Worm (Caenorhabditis elegans) whole organism, late embryonic: Measurements from ENCODE around the gene rib-1.

Source experiments
- C08G9.2 ChIP-seq: sonication (generic microtip); optimal IDR thresholded peaks from 2 replicates; lab custom pipeline; 2016; ENCODE audit warnings: mild to moderate bottlenecking, missing genetic modification characterization, moderate library complexity, missing compliant biosample characterization
- C38D4.7 ChIP-seq: fragments of 200-800 bp; sonication (Bioruptor generic); optimal IDR thresholded peaks from 2 replicates; lab custom pipeline; 2018; ENCODE audit warnings: mild to moderate bottlenecking, missing genetic modification characterization, moderate library complexity, missing compliant biosample characterization
- K02D7.2 ChIP-seq: sonication (generic microtip); optimal IDR thresholded peaks from 2 replicates; lab custom pipeline; 2017; ENCODE audit warnings: mild to moderate bottlenecking, missing genetic modification characterization, missing compliant biosample characterization
- K09A11.1 ChIP-seq: sonication (generic microtip); optimal IDR thresholded peaks from 2 replicates; lab custom pipeline; 2017; ENCODE audit warnings: antibody characterized with exemption, mild to moderate bottlenecking, missing genetic modification characterization, missing compliant biosample characterization; ENCODE audit not compliant: insufficient read depth
- Y22D7AL.16 ChIP-seq: sonication (generic microtip); optimal IDR thresholded peaks from 2 replicates; lab custom pipeline; 2016; ENCODE audit warnings: missing genetic modification characterization, missing compliant biosample characterization
- ama-1 ChIP-seq: fragments of 150-350 bp; optimal IDR thresholded peaks from 2 replicates; lab custom pipeline; 2014
- ceh-14 ChIP-seq: sonication (generic microtip); optimal IDR thresholded peaks from 2 replicates; lab custom pipeline; 2016; ENCODE audit warnings: missing genotype, missing genetic modification characterization, missing compliant biosample characterization
- ceh-18 ChIP-seq: sonication (generic microtip); optimal IDR thresholded peaks from 2 replicates; lab custom pipeline; 2016; ENCODE audit warnings: missing genetic modification characterization, missing compliant biosample characterization
- ceh-19 ChIP-seq: fragments of 200-800 bp; sonication (Bioruptor generic); optimal IDR thresholded peaks from 2 replicates; lab custom pipeline; 2018; ENCODE audit warnings: mild to moderate bottlenecking, missing genetic modification characterization, missing compliant biosample characterization
- ceh-22 ChIP-seq: sonication (generic microtip); optimal IDR thresholded peaks from 2 replicates; lab custom pipeline; 2017; ENCODE audit warnings: missing biosample characterization, missing genetic modification characterization
- ceh-24 ChIP-seq: sonication (generic microtip); optimal IDR thresholded peaks from 2 replicates; lab custom pipeline; 2016; ENCODE audit warnings: mild to moderate bottlenecking, missing genetic modification characterization, missing compliant biosample characterization
- ceh-34 ChIP-seq: sonication (generic microtip); optimal IDR thresholded peaks from 2 replicates; lab custom pipeline; 2016; ENCODE audit warnings: mild to moderate bottlenecking, missing genetic modification characterization, missing compliant biosample characterization
- ceh-45 ChIP-seq: fragments of 200-800 bp; sonication (Bioruptor generic); IDR thresholded peaks from 2 replicates; pipeline ENCODE4 v1.3.6; 2022; ENCODE audit warnings: missing genetic modification reagents, missing genetic modification characterization, missing compliant biosample characterization
- ceh-48 ChIP-seq: sonication (generic microtip); optimal IDR thresholded peaks from 2 replicates; lab custom pipeline; 2016; ENCODE audit warnings: missing genetic modification characterization, inconsistent platforms, missing compliant biosample characterization
- ceh-6 ChIP-seq: fragments of 200-800 bp; sonication (Bioruptor generic); optimal IDR thresholded peaks from 2 replicates; lab custom pipeline; 2018; ENCODE audit warnings: mild to moderate bottlenecking, missing genetic modification characterization, missing compliant biosample characterization
- che-1 ChIP-seq: sonication (generic microtip); optimal IDR thresholded peaks from 2 replicates; lab custom pipeline; 2016; ENCODE audit warnings: mild to moderate bottlenecking, missing genetic modification characterization, missing compliant biosample characterization
- dmd-4 ChIP-seq: sonication (generic microtip); optimal IDR thresholded peaks from 2 replicates; lab custom pipeline; 2016; ENCODE audit warnings: borderline replicate concordance, missing genetic modification characterization, missing compliant biosample characterization
- dve-1 ChIP-seq: sonication (generic microtip); optimal IDR thresholded peaks from 2 replicates; lab custom pipeline; 2017; ENCODE audit warnings: antibody characterized with exemption, mild to moderate bottlenecking, missing genetic modification characterization, missing compliant biosample characterization
- elt-2 ChIP-seq: sonication (generic microtip); optimal IDR thresholded peaks from 2 replicates; lab custom pipeline; 2016; ENCODE audit warnings: missing genetic modification reagents, missing genetic modification characterization, missing compliant biosample characterization
- elt-4 ChIP-seq: sonication (generic microtip); optimal IDR thresholded peaks from 2 replicates; lab custom pipeline; 2016; ENCODE audit warnings: missing genetic modification characterization, missing compliant biosample characterization
- eyg-1 ChIP-seq: sonication (generic microtip); optimal IDR thresholded peaks from 2 replicates; lab custom pipeline; 2016; ENCODE audit warnings: missing genotype, missing genetic modification characterization, missing compliant biosample characterization
- fax-1 ChIP-seq: sonication (generic microtip); optimal IDR thresholded peaks from 2 replicates; lab custom pipeline; 2016; ENCODE audit warnings: missing genotype, missing genetic modification characterization, missing compliant biosample characterization
- fkh-10 ChIP-seq: fragments of 150-350 bp; optimal IDR thresholded peaks from 2 replicates; lab custom pipeline; 2014; ENCODE audit warnings: missing biosample characterization, missing genetic modification reagents, missing genetic modification characterization
- fkh-6 ChIP-seq: sonication (generic microtip); optimal IDR thresholded peaks from 2 replicates; lab custom pipeline; 2016; ENCODE audit warnings: missing genetic modification characterization, missing compliant biosample characterization
- gmeb-2 ChIP-seq: sonication (generic microtip); optimal IDR thresholded peaks from 2 replicates; lab custom pipeline; 2016; ENCODE audit warnings: missing genetic modification characterization, inconsistent platforms, missing compliant biosample characterization
- hlh-13 ChIP-seq: fragments of 200-800 bp; sonication (Bioruptor generic); optimal IDR thresholded peaks from 2 replicates; lab custom pipeline; 2018; ENCODE audit warnings: mild to moderate bottlenecking, missing genetic modification characterization, missing compliant biosample characterization
- hlh-15 ChIP-seq: sonication (generic microtip); optimal IDR thresholded peaks from 2 replicates; lab custom pipeline; 2016; ENCODE audit warnings: missing genetic modification characterization, missing compliant biosample characterization
- hlh-30 ChIP-seq: sonication (generic microtip); optimal IDR thresholded peaks from 2 replicates; lab custom pipeline; 2017; ENCODE audit warnings: antibody characterized with exemption, missing genetic modification characterization, missing compliant biosample characterization; ENCODE audit not compliant: insufficient read depth
- hlh-6 ChIP-seq: sonication (generic microtip); optimal IDR thresholded peaks from 2 replicates; lab custom pipeline; 2016; ENCODE audit warnings: missing genotype, missing genetic modification characterization, missing compliant biosample characterization
- lim-6 ChIP-seq: sonication (generic microtip); optimal IDR thresholded peaks from 2 replicates; lab custom pipeline; 2016; ENCODE audit warnings: missing genetic modification characterization, missing compliant biosample characterization
- madf-2 ChIP-seq: sonication (generic microtip); optimal IDR thresholded peaks from 2 replicates; lab custom pipeline; 2017; ENCODE audit warnings: missing genetic modification characterization, missing compliant biosample characterization
- mec-3 ChIP-seq: sonication (generic microtip); optimal IDR thresholded peaks from 2 replicates; lab custom pipeline; 2016; ENCODE audit warnings: borderline replicate concordance, missing genetic modification characterization, missing compliant biosample characterization
- nhr-11 ChIP-seq: fragments of 150-350 bp; optimal IDR thresholded peaks from 2 replicates; lab custom pipeline; 2014; ENCODE audit warnings: missing biosample characterization, missing genetic modification characterization
- npax-4 ChIP-seq: sonication (generic microtip); optimal IDR thresholded peaks from 2 replicates; lab custom pipeline; 2016; ENCODE audit warnings: missing genetic modification characterization, missing compliant biosample characterization
- pag-3 ChIP-seq: sonication (generic microtip); optimal IDR thresholded peaks from 2 replicates; lab custom pipeline; 2016; ENCODE audit warnings: missing compliant biosample characterization, missing genetic modification characterization, borderline replicate concordance
- pat-9 ChIP-seq: fragments of 200-800 bp; sonication (Bioruptor generic); optimal IDR thresholded peaks from 2 replicates; lab custom pipeline; 2018; ENCODE audit warnings: mild to moderate bottlenecking, missing genetic modification characterization, moderate library complexity, missing compliant biosample characterization
- pax-1 ChIP-seq: fragments of 150-350 bp; optimal IDR thresholded peaks from 2 replicates; lab custom pipeline; 2014; ENCODE audit warnings: missing biosample characterization, missing genetic modification characterization
- pha-2 ChIP-seq: sonication (generic microtip); optimal IDR thresholded peaks from 2 replicates; lab custom pipeline; 2017; ENCODE audit warnings: mild to moderate bottlenecking, missing genetic modification characterization, missing compliant biosample characterization
- pha-4 ChIP-seq: fragments of 150-350 bp; optimal IDR thresholded peaks from 2 replicates; lab custom pipeline; 2018; ENCODE audit warnings: missing biosample characterization, missing genetic modification reagents, missing genetic modification characterization
- rnt-1 ChIP-seq: sonication (generic microtip); optimal IDR thresholded peaks from 2 replicates; lab custom pipeline; 2016; ENCODE audit warnings: missing genetic modification characterization, missing compliant biosample characterization
- sdc-2 ChIP-seq: sonication (generic microtip); optimal IDR thresholded peaks from 2 replicates; lab custom pipeline; 2016; ENCODE audit warnings: missing genotype, missing genetic modification characterization, missing compliant biosample characterization
- sox-2 ChIP-seq: fragments of 200-800 bp; sonication (Bioruptor generic); IDR thresholded peaks from 2 replicates; pipeline ENCODE4 v1.3.6; 2022; ENCODE audit warnings: missing genetic modification reagents, missing genetic modification characterization, missing compliant biosample characterization
- sox-4 ChIP-seq: sonication (generic microtip); optimal IDR thresholded peaks from 2 replicates; lab custom pipeline; 2017; ENCODE audit warnings: mild to moderate bottlenecking, missing genetic modification characterization, inconsistent platforms, missing compliant biosample characterization
- syd-9 ChIP-seq: sonication (generic microtip); optimal IDR thresholded peaks from 2 replicates; lab custom pipeline; 2016; ENCODE audit warnings: mild to moderate bottlenecking, missing genetic modification characterization, moderate library complexity, missing compliant biosample characterization
- tbx-7 ChIP-seq: sonication (generic microtip); optimal IDR thresholded peaks from 2 replicates; lab custom pipeline; 2016; ENCODE audit warnings: missing genotype, missing genetic modification characterization, missing compliant biosample characterization
- ttx-3 ChIP-seq: sonication (generic microtip); optimal IDR thresholded peaks from 2 replicates; lab custom pipeline; 2016; ENCODE audit warnings: missing genetic modification reagents, missing genetic modification characterization, missing compliant biosample characterization
- ztf-16 ChIP-seq: sonication (generic microtip); optimal IDR thresholded peaks from 2 replicates; lab custom pipeline; 2017; ENCODE audit warnings: missing genetic modification characterization, missing compliant biosample characterization

rib-1 gene

ce11 chrIV:11578492-11578891 lies at the start of gene rib-1:
Gene rib-1 (plus strand): TSS chrIV:11578792.
- TF ChIP-seq elt-4 (tag; lab: Kevin White, UChicago) (no peak), eyg-1 (tag; lab: Kevin White, UChicago) (no peak), dve-1 (no peak), Y22D7AL.16 (tag; lab: Kevin White, UChicago) (no peak), rnt-1 (tag; lab: Kevin White, UChicago) (no peak), lim-6 (tag; lab: Kevin White, UChicago) (no peak), ama-1 (lab: Kevin White, UChicago) (no peak), fkh-6 (tag; lab: Kevin White, UChicago) (no peak), fax-1 (tag; lab: Kevin White, UChicago) (no peak), ttx-3 (tag; lab: Kevin White, UChicago) (no peak), ceh-24 (no peak), ceh-34 (no peak), pha-2 (tag; lab: Kevin White, UChicago) (no peak), sox-2 (GFP tag; lab: Robert Waterston, UW) (no peak), fkh-10 (GFP tag; lab: Kevin White, UChicago) (no peak), K09A11.1 (tag; lab: Kevin White, UChicago) (no peak), C38D4.7 (GFP tag; lab: Kevin White, UChicago) (no peak), gmeb-2 (tag; lab: Kevin White, UChicago) (no peak), sox-4 (no peak)

DNA sequence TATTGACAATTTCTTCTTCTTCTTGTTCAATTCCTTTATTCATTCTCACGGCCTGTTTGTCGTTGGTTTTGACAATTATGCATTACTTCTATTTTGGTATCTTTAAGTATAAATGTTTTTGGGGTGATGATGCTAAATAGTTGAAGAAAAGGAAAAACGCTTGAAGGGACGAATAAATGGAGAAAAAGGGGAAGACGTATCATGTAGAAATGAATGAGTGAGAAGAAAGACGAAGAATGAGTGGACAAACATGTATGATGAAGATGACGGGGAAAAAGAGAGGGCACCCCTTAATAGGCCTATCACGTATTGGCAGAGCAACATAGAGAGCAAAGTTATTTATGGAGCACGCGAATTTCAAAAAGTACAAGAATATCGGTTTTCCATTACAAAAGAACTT lies 29.9 kb upstream of the rib-1 start, which contains the start of gene M04B2.7:
Gene M04B2.7, minus strand, starts transcription at position 101 of the 400 bp plus-strand sequence.
- TF ChIP-seq elt-4 (tag; lab: Kevin White, UChicago) (no peak), fax-1 (tag; lab: Kevin White, UChicago) (no peak), syd-9 (tag; lab: Kevin White, UChicago) (no peak), ceh-19 (GFP tag; lab: Kevin White, UChicago) (no peak), hlh-15 (tag; lab: Kevin White, UChicago) (no peak), hlh-6 (no peak), ceh-6 (GFP tag; lab: Kevin White, UChicago) (no peak), pat-9 (tag; lab: Kevin White, UChicago) (no peak), che-1 (no peak), ceh-48 (tag; lab: Kevin White, UChicago) (no peak), rnt-1 (tag; lab: Kevin White, UChicago) (no peak), ztf-16 (tag; lab: Kevin White, UChicago) (no peak), K09A11.1 (tag; lab: Kevin White, UChicago) (no peak), ama-1 (lab: Kevin White, UChicago) (no peak), gmeb-2 (tag; lab: Kevin White, UChicago) (no peak), dmd-4 (tag; lab: Kevin White, UChicago) (no peak), ceh-18 (no peak), elt-2 (no peak), pax-1 (tag; lab: Kevin White, UChicago) (no peak)
- TF ChIP-seq, all 69 proteins: peak for 0

DNA sequence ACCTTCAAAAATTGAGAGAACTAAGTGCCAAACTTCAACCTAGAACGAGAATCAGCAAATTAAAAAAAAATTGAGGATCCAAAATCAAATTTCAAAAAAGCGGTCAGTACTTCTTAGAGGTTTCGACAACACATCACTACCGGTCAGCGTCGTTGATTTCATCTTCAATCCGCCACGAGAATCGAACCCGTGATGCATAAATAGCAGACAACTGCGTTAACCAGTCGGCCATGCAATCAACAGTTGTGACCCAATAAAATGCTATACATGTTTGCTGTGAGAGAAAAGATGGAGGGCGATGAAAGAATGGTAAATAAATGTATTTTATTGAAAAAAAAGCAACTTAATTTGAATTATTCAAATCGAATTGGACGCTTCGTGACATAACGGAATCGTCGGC lies 28.9 kb upstream of the rib-1 start:
- TF ChIP-seq ceh-45 (GFP tag; lab: Robert Waterston, UW) (peak; percentile 80), gmeb-2 (tag; lab: Kevin White, UChicago) (peak; percentile 75), fkh-6 (tag; lab: Kevin White, UChicago) (peak; percentile 89), npax-4 (tag; lab: Kevin White, UChicago) (peak; percentile 67), ztf-16 (tag; lab: Kevin White, UChicago) (peak; percentile 79), ceh-22 (tag; lab: Kevin White, UChicago) (no peak), pha-4 (tag; lab: Kevin White, UChicago) (no peak), K09A11.1 (tag; lab: Kevin White, UChicago) (peak; percentile 81), hlh-13 (GFP tag; lab: Kevin White, UChicago) (peak; percentile 74), ceh-48 (tag; lab: Kevin White, UChicago) (peak; percentile 57), hlh-30 (peak; percentile 92), sdc-2 (tag; lab: Kevin White, UChicago) (peak; percentile 72), C08G9.2 (tag; lab: Kevin White, UChicago) (peak; percentile 72), K02D7.2 (tag; lab: Kevin White, UChicago) (peak; percentile 79), mec-3 (tag; lab: Kevin White, UChicago) (no peak), madf-2 (tag; lab: Kevin White, UChicago) (peak; percentile 66), pha-2 (tag; lab: Kevin White, UChicago) (peak; percentile 83), elt-2 (peak; percentile 88), ama-1 (lab: Kevin White, UChicago) (no peak), ceh-14 (tag; lab: Kevin White, UChicago) (peak; percentile 37), dmd-4 (tag; lab: Kevin White, UChicago) (no peak), eyg-1 (tag; lab: Kevin White, UChicago) (peak; percentile 50), tbx-7 (tag; lab: Kevin White, UChicago) (peak; percentile 39), pag-3 (tag; lab: Kevin White, UChicago) (no peak), nhr-11 (tag; lab: Kevin White, UChicago) (no peak), ceh-24 (peak; percentile 40)
